Worm (Caenorhabditis elegans): Measurements from ENCODE around the gene rbm-42.

DNA sequence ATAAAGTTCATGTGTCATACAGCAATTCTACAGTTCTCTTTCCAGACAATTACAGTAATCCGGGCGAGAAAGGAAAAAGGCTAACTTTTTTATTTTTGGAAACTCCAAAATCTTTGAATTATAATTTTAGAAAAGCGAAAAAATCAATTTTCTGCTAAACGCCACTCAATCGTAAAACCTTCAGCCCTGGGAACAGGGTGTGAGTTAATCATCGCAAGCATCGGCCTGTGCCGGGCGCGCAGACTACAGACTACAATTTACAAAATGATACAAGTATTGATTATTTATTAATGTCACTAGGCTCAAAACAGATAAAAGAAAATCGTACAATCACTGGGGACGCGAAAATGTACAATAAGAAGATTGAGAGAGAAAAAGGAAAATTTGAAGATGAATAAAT, 22.4 kb downstream of the rbm-42 start:
- TF ChIP-seq him-1 (tag; optimal IDR thresholded peaks at IDR 0.05) = no peak
- no peak for TF ChIP-seq dao-5 (tag; optimal IDR thresholded peaks at IDR 0.05)
- TF ChIP-seq W03F9.2 (tag; optimal IDR thresholded peaks at IDR 0.05) = no peak

All from whole organism, L4/young adult.